Worm (Caenorhabditis elegans) whole organism, dauer: Measurements from ENCODE around the gene srsx-33.

Experiments
- unc-62 ChIP-seq: sonication (generic microtip); optimal IDR thresholded peaks from 2 replicates; lab custom pipeline; 2017; ENCODE audit warnings: missing biosample characterization, missing genetic modification reagents, missing genetic modification characterization

The srsx-33 gene

DNA sequence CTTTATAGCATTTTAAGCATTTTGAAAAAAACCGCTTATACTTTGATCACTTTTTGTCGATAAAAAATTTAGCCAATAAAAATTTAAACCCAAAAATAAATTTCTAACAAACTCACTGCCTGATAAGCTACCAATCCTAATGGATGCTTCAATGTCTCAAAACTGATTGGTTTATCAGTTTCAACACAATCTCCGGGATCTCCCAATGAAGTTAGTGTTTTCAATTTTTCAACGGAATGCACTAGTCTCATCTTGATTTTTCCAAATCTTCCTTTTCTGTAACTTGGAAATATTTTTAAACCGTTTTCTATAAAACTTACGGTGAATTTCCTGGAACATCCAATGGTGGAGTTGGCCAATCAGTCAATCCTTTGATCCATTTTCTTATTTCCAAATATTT lies 28.6 kb downstream of the srsx-33 start:
- TF ChIP-seq unc-62 (GFP tag; lab: Kevin White, UChicago), result no peak

ce11 chrV:11220936-11221335 lies 31.4 kb downstream of the srsx-33 start, which contains the start of gene T19B10.2:
Gene T19B10.2, plus strand, starts transcription at chrV:11221302.
- TF ChIP-seq unc-62 (GFP tag; lab: Kevin White, UChicago), result no peak

DNA sequence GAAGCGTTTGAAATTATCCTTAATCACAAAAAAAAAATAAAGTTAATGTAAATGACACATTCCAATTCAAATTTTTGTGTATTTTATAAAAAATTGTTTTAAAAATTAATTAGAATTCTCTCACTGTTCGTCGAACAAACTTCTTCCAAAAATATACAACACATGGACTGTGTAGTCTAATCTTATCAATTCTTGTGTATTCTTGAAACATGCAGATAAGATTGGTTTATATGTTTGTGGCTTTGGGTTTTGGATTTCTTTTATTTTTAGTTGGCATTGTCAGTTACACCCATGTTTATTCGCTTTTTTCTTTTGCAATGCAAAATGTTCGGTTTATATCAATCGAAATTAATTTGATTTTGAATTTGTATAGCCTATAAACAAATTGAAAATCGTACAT lies 31.9 kb downstream of the srsx-33 start:
- TF ChIP-seq unc-62 (GFP tag; lab: Kevin White, UChicago), result no peak

ce11 chrV:11217394-11217793 lies 34.9 kb downstream of the srsx-33 start, which contains the start of gene cyp-29A2:
Gene cyp-29A2, plus strand, starts transcription at chrV:11217583.
- no peak for TF ChIP-seq unc-62 (GFP tag; lab: Kevin White, UChicago)

ce11 chrV:11216137-11216536 lies 36.2 kb downstream of the srsx-33 start:
- TF ChIP-seq unc-62 (GFP tag; lab: Kevin White, UChicago), result no peak

ce11 chrV:11214569-11214968 lies 37.8 kb downstream of the srsx-33 start:
- no peak for TF ChIP-seq unc-62 (GFP tag; lab: Kevin White, UChicago)

DNA sequence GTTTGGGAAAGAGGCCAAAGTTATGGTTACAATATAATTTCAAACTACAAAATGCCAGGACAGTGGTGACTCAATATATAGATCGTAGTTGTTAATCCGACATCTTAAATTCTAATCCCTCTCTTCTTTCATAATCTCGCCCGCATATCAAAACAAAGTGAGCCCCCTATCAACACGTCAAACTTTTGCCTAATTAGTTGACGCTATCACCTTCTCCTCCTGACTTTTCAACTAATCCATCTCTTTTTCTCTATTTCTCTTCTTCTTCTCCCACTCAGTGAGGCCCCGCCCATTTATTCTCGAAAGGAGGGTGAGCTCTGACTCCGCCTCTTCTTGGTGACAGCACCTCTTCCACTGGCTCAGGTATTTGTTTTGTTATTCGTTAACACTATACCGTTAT lies 41.0 kb downstream of the srsx-33 start:
- no peak for TF ChIP-seq unc-62 (GFP tag; lab: Kevin White, UChicago)

- no peak for TF ChIP-seq unc-62 (GFP tag; lab: Kevin White, UChicago)
Measured at ce11 chrV:11209452-11210188, 42.7 kb downstream of the srsx-33 start.

DNA sequence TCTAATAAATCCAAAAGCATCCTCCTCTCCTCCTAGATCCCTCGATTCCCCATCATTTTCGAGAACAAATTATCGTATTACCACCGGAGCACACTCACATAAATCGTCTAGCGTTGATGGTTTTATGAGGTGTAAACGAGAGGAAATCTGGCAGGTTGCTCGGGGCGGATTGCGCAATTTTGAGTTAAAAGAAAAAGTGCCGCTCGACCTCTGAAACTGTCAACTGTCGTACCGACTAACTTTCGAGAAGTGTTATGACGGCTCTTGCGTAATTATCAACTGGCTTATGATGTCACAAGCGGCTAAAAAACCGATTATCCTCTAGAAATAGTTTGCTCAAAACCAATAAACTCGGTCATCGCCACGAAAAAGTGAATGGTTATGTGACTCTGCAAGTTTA lies 45.9 kb downstream of the srsx-33 start:
- no peak for TF ChIP-seq unc-62 (GFP tag; lab: Kevin White, UChicago)

ce11 chrV:11204452-11204851 lies 47.9 kb downstream of the srsx-33 start:
- TF ChIP-seq unc-62 (GFP tag; lab: Kevin White, UChicago), result no peak

- no peak for TF ChIP-seq unc-62 (GFP tag; lab: Kevin White, UChicago)
Measured at ce11 chrV:11201826-11202565, 50.3 kb downstream of the srsx-33 start, which contains the start of gene K10D6.4. Gene K10D6.4, plus strand, starts transcription at chrV:11201925.
